Worm (Caenorhabditis elegans): ENCODE data around the gene ptr-24.
A peak's percentile ranks its signal among the peaks of the same experiment; 100 is the strongest.

Gene ptr-24

ce11 chrX:13354672-13355407 is 17.0 kb downstream of the ptr-24 start:
- TF ChIP-seq tbx-2 (tag; optimal IDR thresholded peaks at IDR 0.05), result peak; percentile 17
- TF ChIP-seq nhr-23 (tag; optimal IDR thresholded peaks at IDR 0.05), result peak; percentile 46
- peak; percentile 84 for TF ChIP-seq nhr-43 (tag; optimal IDR thresholded peaks at IDR 0.05; ENCODE audit: poor library complexity, severe bottlenecking)
- no peak for TF ChIP-seq lin-15B (tag; optimal IDR thresholded peaks at IDR 0.05)
- TF ChIP-seq egl-27 (tag; optimal IDR thresholded peaks at IDR 0.05), result peak; percentile 51
- TF ChIP-seq snpc-4 (tag; optimal IDR thresholded peaks at IDR 0.05), result no peak
- no peak for TF ChIP-seq ceh-9 (tag; optimal IDR thresholded peaks at IDR 0.05)
- TF ChIP-seq nhr-11 (tag; optimal IDR thresholded peaks at IDR 0.05), result peak; percentile 85
- no peak for TF ChIP-seq R02D3.7 (tag; optimal IDR thresholded peaks at IDR 0.05)
- TF ChIP-seq nfya-1 (tag; optimal IDR thresholded peaks at IDR 0.05; ENCODE audit: insufficient read depth), result peak; percentile 39
- no peak for TF ChIP-seq fos-1 (tag; optimal IDR thresholded peaks at IDR 0.05)
- TF ChIP-seq fkh-2 (tag; optimal IDR thresholded peaks at IDR 0.05), result no peak
- peak; percentile 27 for TF ChIP-seq nhr-76 (tag; optimal IDR thresholded peaks at IDR 0.05)
- no peak for TF ChIP-seq mml-1 (tag; optimal IDR thresholded peaks at IDR 0.05)
- TF ChIP-seq jun-1 (tag; optimal IDR thresholded peaks at IDR 0.05), result peak; percentile 20
- TF ChIP-seq elt-2 (tag; optimal IDR thresholded peaks at IDR 0.05), result peak; percentile 73
- peak; percentile 73 for TF ChIP-seq ama-1 (optimal IDR thresholded peaks at IDR 0.05)
- TF ChIP-seq sea-2 (GFP tag; optimal IDR thresholded peaks at IDR 0.05), result no peak
- TF ChIP-seq skn-1 (tag; optimal IDR thresholded peaks at IDR 0.05), result no peak
- TF ChIP-seq pha-4 (tag; optimal IDR thresholded peaks at IDR 0.05), result no peak
- TF ChIP-seq eor-1 (tag; optimal IDR thresholded peaks at IDR 0.05), result no peak
- no peak for TF ChIP-seq ceh-28 (tag; optimal IDR thresholded peaks at IDR 0.05)
- no peak for TF ChIP-seq nhr-25 (tag; optimal IDR thresholded peaks at IDR 0.05)
- no peak for TF ChIP-seq hmg-11 (tag; optimal IDR thresholded peaks at IDR 0.05)
- no peak for TF ChIP-seq elt-3 (tag; optimal IDR thresholded peaks at IDR 0.05)
- TF ChIP-seq zag-1 (tag; optimal IDR thresholded peaks at IDR 0.05), result no peak
- no peak for TF ChIP-seq mdl-1 (tag; optimal IDR thresholded peaks at IDR 0.05)
- TF ChIP-seq egl-5 (tag; optimal IDR thresholded peaks at IDR 0.05), result peak; percentile 33
- no peak for TF ChIP-seq ceh-16 (tag; optimal IDR thresholded peaks at IDR 0.05)
- TF ChIP-seq nhr-237 (tag; optimal IDR thresholded peaks at IDR 0.05), result no peak
- no peak for TF ChIP-seq nhr-67 (tag; optimal IDR thresholded peaks at IDR 0.05)
- no peak for TF ChIP-seq nhr-77 (tag; optimal IDR thresholded peaks at IDR 0.05)
- TF ChIP-seq pqm-1 (tag; optimal IDR thresholded peaks at IDR 0.05), result no peak
- TF ChIP-seq ztf-11 (tag; optimal IDR thresholded peaks at IDR 0.05), result no peak

- TF ChIP-seq elt-2 (tag; optimal IDR thresholded peaks at IDR 0.05) (peak; percentile 83), nhr-25 (tag; optimal IDR thresholded peaks at IDR 0.05) (peak; percentile 87), nhr-12 (tag; optimal IDR thresholded peaks at IDR 0.05) (no peak), elt-3 (tag; optimal IDR thresholded peaks at IDR 0.05) (peak in 1 of 3 experiments; percentile 75), hmg-11 (tag; optimal IDR thresholded peaks at IDR 0.05) (no peak), elt-1 (tag; optimal IDR thresholded peaks at IDR 0.05) (no peak), ztf-4 (tag; optimal IDR thresholded peaks at IDR 0.05) (no peak), fos-1 (tag; optimal IDR thresholded peaks at IDR 0.05) (no peak), mml-1 (tag; optimal IDR thresholded peaks at IDR 0.05) (peak; percentile 14), fkh-2 (tag; optimal IDR thresholded peaks at IDR 0.05) (no peak), ztf-11 (tag; optimal IDR thresholded peaks at IDR 0.05) (no peak), ama-1 (optimal IDR thresholded peaks at IDR 0.05) (no peak), nhr-76 (tag; optimal IDR thresholded peaks at IDR 0.05) (peak; percentile 43), snpc-4 (tag; optimal IDR thresholded peaks at IDR 0.05) (no peak), jun-1 (tag; optimal IDR thresholded peaks at IDR 0.05) (peak; percentile 87), nhr-237 (tag; optimal IDR thresholded peaks at IDR 0.05) (no peak), mdl-1 (tag; optimal IDR thresholded peaks at IDR 0.05) (peak; percentile 86), aly-2 (tag; optimal IDR thresholded peaks at IDR 0.05) (no peak), nhr-67 (tag; optimal IDR thresholded peaks at IDR 0.05) (no peak), ceh-28 (tag; optimal IDR thresholded peaks at IDR 0.05) (no peak), R02D3.7 (tag; optimal IDR thresholded peaks at IDR 0.05) (peak; percentile 45), pha-4 (tag; optimal IDR thresholded peaks at IDR 0.05) (peak; percentile 21), ceh-82 (tag; optimal IDR thresholded peaks at IDR 0.05) (no peak), nhr-43 (tag; optimal IDR thresholded peaks at IDR 0.05; ENCODE audit: poor library complexity, severe bottlenecking) (peak; percentile 90), lsy-12 (tag; optimal IDR thresholded peaks at IDR 0.05) (peak; percentile 24), ceh-16 (tag; optimal IDR thresholded peaks at IDR 0.05) (no peak), tbx-2 (tag; optimal IDR thresholded peaks at IDR 0.05) (peak; percentile 60), nfya-1 (tag; optimal IDR thresholded peaks at IDR 0.05; ENCODE audit: insufficient read depth) (peak; percentile 44), fkh-10 (GFP tag; optimal IDR thresholded peaks at IDR 0.05) (no peak), unc-39 (tag; optimal IDR thresholded peaks at IDR 0.05) (no peak), pqm-1 (tag; optimal IDR thresholded peaks at IDR 0.05) (peak; percentile 71), daf-12 (tag; optimal IDR thresholded peaks at IDR 0.05) (no peak), sea-2 (GFP tag; optimal IDR thresholded peaks at IDR 0.05) (no peak), nhr-11 (tag; optimal IDR thresholded peaks at IDR 0.05) (peak; percentile 45), egl-5 (tag; optimal IDR thresholded peaks at IDR 0.05) (no peak), ZK546.5 (tag; optimal IDR thresholded peaks at IDR 0.05) (no peak), eor-1 (tag; optimal IDR thresholded peaks at IDR 0.05) (no peak), nhr-77 (tag; optimal IDR thresholded peaks at IDR 0.05) (no peak), skn-1 (tag; optimal IDR thresholded peaks at IDR 0.05) (no peak), unc-62 (GFP tag; optimal IDR thresholded peaks at IDR 0.05) (peak; percentile 68), nhr-28 (tag; optimal IDR thresholded peaks at IDR 0.05) (no peak), lin-15B (tag; optimal IDR thresholded peaks at IDR 0.05) (no peak), ceh-9 (tag; optimal IDR thresholded peaks at IDR 0.05) (no peak), egl-27 (tag; optimal IDR thresholded peaks at IDR 0.05) (peak; percentile 85), zag-1 (tag; optimal IDR thresholded peaks at IDR 0.05) (no peak)
Measured at ce11 chrX:13356469-13356868, 18.6 kb downstream of the ptr-24 start.
